Fruit fly (Drosophila melanogaster): ENCODE measurements around the gene Ptp61F.

The Ptp61F gene

DNA sequence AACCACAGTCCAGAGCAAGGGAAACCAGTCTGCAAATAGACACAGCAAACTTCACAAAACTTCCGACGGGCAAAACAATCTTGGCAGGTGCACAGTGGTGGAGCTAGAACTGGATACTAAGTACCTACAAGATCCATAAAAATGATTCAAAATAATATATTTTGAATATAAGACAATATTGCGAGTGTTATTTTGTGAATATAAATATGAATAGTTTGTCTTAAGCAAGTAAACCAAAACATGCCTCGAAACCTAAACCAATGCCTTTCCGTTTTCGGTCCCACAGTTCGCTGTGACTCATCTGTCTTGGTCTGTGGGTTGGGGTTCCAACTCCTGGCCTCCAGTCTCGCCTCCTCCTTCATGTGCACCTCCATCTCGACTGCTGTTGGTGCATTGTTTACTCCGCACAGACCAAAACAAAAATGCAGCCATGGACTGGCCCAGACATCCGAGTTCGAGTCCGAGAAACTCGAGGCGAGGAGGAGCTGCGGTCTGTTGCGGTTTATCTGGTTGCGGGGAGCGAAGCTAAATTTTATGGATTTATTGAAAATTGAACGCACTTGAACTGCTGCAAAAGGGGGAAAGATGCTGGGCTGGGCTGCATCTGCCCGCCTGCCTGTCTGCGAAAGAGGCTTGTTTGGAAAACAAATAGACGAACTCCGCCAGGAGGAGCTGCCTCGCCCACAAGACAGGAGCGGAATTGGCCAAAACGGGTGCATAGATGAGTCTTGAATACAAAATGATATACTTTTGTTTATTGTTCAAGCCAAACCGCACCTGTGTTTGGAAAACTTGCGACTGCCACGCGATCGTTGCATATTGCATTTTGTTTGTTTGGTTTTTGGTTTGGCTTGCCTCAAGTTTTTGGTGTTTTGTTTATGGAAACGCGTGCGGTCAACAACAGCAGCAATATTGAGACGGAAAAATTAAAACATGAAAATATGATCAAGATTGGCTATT, 82.8 kb downstream of the Ptp61F start (continued):
- TF ChIP-seq CG6163 (GFP tag; IDR thresholded peaks at IDR 0.05), result peak; percentile 94
- peak; percentile 75 for TF ChIP-seq pdm3 (GFP tag; optimal IDR thresholded peaks at IDR 0.05)
- peak; percentile 84 for TF ChIP-seq Sox14 (GFP tag; optimal IDR thresholded peaks at IDR 0.05)
- TF ChIP-seq CG16779 (tag; optimal IDR thresholded peaks at IDR 0.05), result peak; percentile 68
- no peak for TF ChIP-seq fkh (GFP tag; optimal IDR thresholded peaks at IDR 0.05)
- peak; percentile 67 to 74 for TF ChIP-seq salr (GFP tag; optimal IDR thresholded peaks at IDR 0.05)
- TF ChIP-seq Met (GFP tag; optimal IDR thresholded peaks at IDR 0.05), result peak; percentile 26
- peak; percentile 72 for TF ChIP-seq CG9139 (GFP tag; optimal IDR thresholded peaks at IDR 0.05)
- TF ChIP-seq spab (GFP tag; optimal IDR thresholded peaks at IDR 0.05), result peak; percentile 89
- peak; percentile 86 for TF ChIP-seq achi (GFP tag; optimal IDR thresholded peaks at IDR 0.05)
- TF ChIP-seq net (GFP tag; optimal IDR thresholded peaks at IDR 0.05), result peak; percentile 72
- no peak for TF ChIP-seq CG6854 (GFP tag; optimal IDR thresholded peaks at IDR 0.05)
- peak; percentile 81 for TF ChIP-seq CG1621 (tag; optimal IDR thresholded peaks at IDR 0.05)
- no peak for TF ChIP-seq CG31627 (GFP tag; optimal IDR thresholded peaks at IDR 0.05)
- TF ChIP-seq Sox102F (GFP tag; optimal IDR thresholded peaks at IDR 0.05), result no peak
- TF ChIP-seq CG11902 (GFP tag; optimal IDR thresholded peaks at IDR 0.05), result peak; percentile 5
- TF ChIP-seq CG8319 (GFP tag; optimal IDR thresholded peaks at IDR 0.05), result peak; percentile 28
- TF ChIP-seq acj6 (GFP tag; optimal IDR thresholded peaks at IDR 0.05), result peak; percentile 81
- TF ChIP-seq Hr38 (GFP tag; optimal IDR thresholded peaks at IDR 0.05), result no peak
- no peak for TF ChIP-seq Smox (GFP tag; optimal IDR thresholded peaks at IDR 0.05)
- TF ChIP-seq ss (GFP tag; optimal IDR thresholded peaks at IDR 0.05), result peak; percentile 73 to 74
- peak; percentile 29 for TF ChIP-seq esn (GFP tag; optimal IDR thresholded peaks at IDR 0.05)
- TF ChIP-seq Eip78C (GFP tag), result peak; percentile 96
- peak; percentile 74 for TF ChIP-seq Lpt (GFP tag; optimal IDR thresholded peaks at IDR 0.05)
- peak; percentile 88 for TF ChIP-seq CG6808 (GFP tag; optimal IDR thresholded peaks at IDR 0.05)
- peak; percentile 50 for TF ChIP-seq svp (GFP tag)

- TF ChIP-seq Eip78C (GFP tag) (peak; percentile 4), CG6163 (GFP tag; IDR thresholded peaks at IDR 0.05) (0 out of 3 replicates have a peak, but pooled peaks have one; percentile 24), vri (GFP tag; optimal IDR thresholded peaks at IDR 0.05) (peak; percentile 47), CG6276 (GFP tag; optimal IDR thresholded peaks at IDR 0.05) (no peak)
Observed at dm6 chr3L:1390410-1390809, 84.6 kb downstream of the Ptp61F start.

DNA sequence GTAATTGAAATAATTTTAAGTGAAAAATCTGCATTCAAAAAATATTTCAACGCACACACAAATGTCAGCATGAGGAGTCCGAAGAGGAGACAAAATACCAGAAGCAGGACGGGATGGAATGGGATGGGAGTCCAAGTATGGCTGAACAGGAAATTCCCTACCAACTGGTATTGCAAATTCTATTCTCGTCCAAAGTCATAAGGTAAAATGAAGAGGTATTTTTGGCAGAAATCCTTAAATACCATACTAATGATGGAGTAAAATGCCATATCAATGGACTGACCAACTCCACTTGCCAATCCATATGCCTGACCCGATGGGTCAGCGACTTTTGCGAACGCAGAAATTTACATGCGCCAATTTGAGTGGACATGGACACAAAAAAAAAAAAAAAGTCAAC, 86.2 kb downstream of the Ptp61F start:
- TF ChIP-seq lz (GFP tag; optimal IDR thresholded peaks at IDR 0.05), result peak; percentile 17
- TF ChIP-seq Ets96B (tag; optimal IDR thresholded peaks at IDR 0.05), result no peak
- peak; percentile 27 for TF ChIP-seq Ets21C (GFP tag; optimal IDR thresholded peaks at IDR 0.05)
- no peak for TF ChIP-seq Eip93F (GFP tag; optimal IDR thresholded peaks at IDR 0.05)
- TF ChIP-seq OdsH (GFP tag; optimal IDR thresholded peaks at IDR 0.05), result no peak
- no peak for TF ChIP-seq Eip75B (GFP tag; optimal IDR thresholded peaks at IDR 0.05)
- TF ChIP-seq esn (GFP tag; optimal IDR thresholded peaks at IDR 0.05), result peak; percentile 45
- peak; percentile 13 for TF ChIP-seq acj6 (GFP tag; optimal IDR thresholded peaks at IDR 0.05)
- TF ChIP-seq Sox15 (GFP tag; optimal IDR thresholded peaks at IDR 0.05), result no peak
- TF ChIP-seq Met (GFP tag; optimal IDR thresholded peaks at IDR 0.05), result peak; percentile 34
- no peak for TF ChIP-seq CG11294 (GFP tag; IDR thresholded peaks at IDR 0.05)
- TF ChIP-seq Sox102F (GFP tag; optimal IDR thresholded peaks at IDR 0.05), result peak; percentile 19
- peak; percentile 35 for TF ChIP-seq Smox (GFP tag; optimal IDR thresholded peaks at IDR 0.05)
- peak; percentile 14 for TF ChIP-seq vri (GFP tag; optimal IDR thresholded peaks at IDR 0.05)
- TF ChIP-seq CG3919 (GFP tag; optimal IDR thresholded peaks at IDR 0.05), result no peak
- TF ChIP-seq svp (GFP tag), result peak; percentile 88
- no peak for TF ChIP-seq CG3032 (tag; optimal IDR thresholded peaks at IDR 0.05)
- TF ChIP-seq pdm3 (GFP tag; optimal IDR thresholded peaks at IDR 0.05), result peak; percentile 18
- peak; percentile 32 for TF ChIP-seq CG31627 (GFP tag; optimal IDR thresholded peaks at IDR 0.05)
- TF ChIP-seq CG1621 (tag; optimal IDR thresholded peaks at IDR 0.05), result no peak
- peak; percentile 54 for TF ChIP-seq Hr39 (GFP tag; optimal IDR thresholded peaks at IDR 0.05)
- TF ChIP-seq Eip78C (GFP tag), result peak; percentile 80
- peak; percentile 11 for TF ChIP-seq CG10631 (GFP tag; optimal IDR thresholded peaks at IDR 0.05)
- peak; percentile 26 for TF ChIP-seq topi (GFP tag; optimal IDR thresholded peaks at IDR 0.05)
- TF ChIP-seq CG34406 (GFP tag; optimal IDR thresholded peaks at IDR 0.05), result no peak
- no peak for TF ChIP-seq Hr38 (GFP tag; optimal IDR thresholded peaks at IDR 0.05)
